Worm (Caenorhabditis elegans) whole organism, young adult: Measurements from ENCODE around the gene Y39B6A.29.

Source experiments
- D2030.7 ChIP-seq: fragments of 200-800 bp; sonication (Bioruptor generic); IDR thresholded peaks from 2 replicates; pipeline ENCODE4 v1.3.6; 2022; ENCODE audit warnings: missing genetic modification reagents, missing genetic modification characterization, missing compliant biosample characterization
- F33H1.4 ChIP-seq: fragments of 200-800 bp; sonication (Bioruptor generic); IDR thresholded peaks from 2 replicates; pipeline ENCODE4 v1.3.6; 2022; ENCODE audit warnings: missing genetic modification reagents, missing genetic modification characterization, missing compliant biosample characterization
- F52B5.7 ChIP-seq: sonication (generic microtip); optimal IDR thresholded peaks from 2 replicates; lab custom pipeline; 2016; ENCODE audit warnings: mild to moderate bottlenecking, missing genetic modification characterization, missing compliant biosample characterization
- K11D2.4 ChIP-seq: fragments of 200-800 bp; sonication (Bioruptor generic); IDR thresholded peaks from 2 replicates; pipeline ENCODE4 v1.3.6; 2022; ENCODE audit warnings: missing genetic modification reagents, missing genetic modification characterization, missing compliant biosample characterization
- K12H6.12 ChIP-seq: fragments of 200-800 bp; sonication (Bioruptor generic); optimal IDR thresholded peaks from 2 replicates; lab custom pipeline; 2018; ENCODE audit warnings: mild to moderate bottlenecking, missing genetic modification characterization, missing compliant biosample characterization
- T07F8.4 ChIP-seq: sonication (generic microtip); optimal IDR thresholded peaks from 2 replicates; lab custom pipeline; 2016; ENCODE audit warnings: mild to moderate bottlenecking, missing genetic modification characterization, moderate library complexity, missing compliant biosample characterization
- T26A5.8 ChIP-seq: sonication (generic microtip); optimal IDR thresholded peaks from 2 replicates; lab custom pipeline; 2016; ENCODE audit warnings: missing genetic modification characterization, missing compliant biosample characterization
- Y53F4B.3 ChIP-seq: fragments of 200-800 bp; sonication (Bioruptor generic); IDR thresholded peaks from 2 replicates; pipeline ENCODE4 v1.3.6; 2022; ENCODE audit warnings: missing genetic modification reagents, missing genetic modification characterization, missing compliant biosample characterization
- Y67H2A.10 ChIP-seq: fragments of 200-800 bp; sonication (Bioruptor generic); conservative IDR thresholded peaks from 2 replicates; pipeline ENCODE4 v1.3.6; 2022; ENCODE audit warnings: missing genetic modification reagents, missing genetic modification characterization, missing compliant biosample characterization
- ZK185.1 ChIP-seq: sonication (generic microtip); optimal IDR thresholded peaks from 2 replicates; lab custom pipeline; 2016; ENCODE audit warnings: mild to moderate bottlenecking, missing genetic modification characterization, missing compliant biosample characterization; ENCODE audit not compliant: poor library complexity, severe bottlenecking
- akir-1 ChIP-seq: fragments of 200-800 bp; sonication (Bioruptor generic); optimal IDR thresholded peaks from 2 replicates; lab custom pipeline; 2018; ENCODE audit warnings: mild to moderate bottlenecking, missing genetic modification characterization, moderate library complexity, missing compliant biosample characterization
- attf-3 ChIP-seq: fragments of 200-800 bp; sonication (Bioruptor generic); conservative IDR thresholded peaks from 2 replicates; pipeline ENCODE4 v1.3.6; 2022; ENCODE audit warnings: missing genetic modification reagents, missing genetic modification characterization, missing compliant biosample characterization
- attf-5 ChIP-seq: fragments of 200-800 bp; sonication (Bioruptor generic); optimal IDR thresholded peaks from 2 replicates; lab custom pipeline; 2018; ENCODE audit warnings: mild to moderate bottlenecking, missing genetic modification characterization, missing compliant biosample characterization
- bed-1 ChIP-seq: fragments of 200-800 bp; sonication (Bioruptor generic); IDR thresholded peaks from 2 replicates; pipeline ENCODE4 v1.3.6; 2022; ENCODE audit warnings: missing genetic modification reagents, missing genetic modification characterization, missing compliant biosample characterization
- ccch-3 ChIP-seq: fragments of 200-800 bp; sonication (Bioruptor generic); optimal IDR thresholded peaks from 2 replicates; lab custom pipeline; 2018; ENCODE audit warnings: mild to moderate bottlenecking, missing genetic modification characterization, missing compliant biosample characterization
- cebp-1 ChIP-seq, 2 experiments: fragments of 200-800 bp in 1 of 2; sonication (Bioruptor generic) in 1 of 2; sonication (generic microtip) in 1 of 2; IDR thresholded peaks in 1 of 2; optimal IDR thresholded peaks in 1 of 2; 2 replicates each; pipeline versions ENCODE4 v1.3.6 to Lab custom; 2017 to 2022; ENCODE audit warnings: missing compliant biosample characterization in 2 of 2, missing genetic modification characterization in 2 of 2, mild to moderate bottlenecking in 1 of 2, missing genetic modification reagents in 1 of 2, moderate library complexity in 1 of 2
- ceh-40 ChIP-seq: fragments of 200-800 bp; sonication (Bioruptor generic); IDR thresholded peaks from 2 replicates; pipeline ENCODE4 v1.3.6; 2022; ENCODE audit warnings: missing genetic modification characterization, missing compliant biosample characterization
- chd-7 ChIP-seq: sonication (generic microtip); optimal IDR thresholded peaks from 2 replicates; lab custom pipeline; 2016; ENCODE audit warnings: mild to moderate bottlenecking, missing genetic modification characterization, moderate library complexity, missing compliant biosample characterization
- die-1 ChIP-seq: sonication (generic microtip); optimal IDR thresholded peaks from 2 replicates; lab custom pipeline; 2016; ENCODE audit warnings: missing genotype, mild to moderate bottlenecking, missing genetic modification characterization, missing compliant biosample characterization
- dpl-1 ChIP-seq: fragments of 150-350 bp; optimal IDR thresholded peaks from 2 replicates; lab custom pipeline; 2014; ENCODE audit warnings: missing biosample characterization, missing genetic modification reagents, missing genetic modification characterization
- egl-18 ChIP-seq: fragments of 200-800 bp; sonication (Bioruptor generic); IDR thresholded peaks from 2 replicates; pipeline ENCODE4 v1.3.6; 2022; ENCODE audit warnings: missing genetic modification reagents, missing genetic modification characterization, missing compliant biosample characterization
- fkh-3 ChIP-seq: sonication (generic microtip); optimal IDR thresholded peaks from 2 replicates; lab custom pipeline; 2016; ENCODE audit warnings: mild to moderate bottlenecking, missing genetic modification characterization, missing compliant biosample characterization
- him-1 ChIP-seq: sonication (generic microtip); optimal IDR thresholded peaks from 2 replicates; lab custom pipeline; 2016; ENCODE audit warnings: missing genotype, missing genetic modification reagents, missing genetic modification characterization, missing compliant biosample characterization
- hmg-1.2 ChIP-seq: fragments of 200-800 bp; sonication (Bioruptor generic); IDR thresholded peaks from 2 replicates; pipeline ENCODE4 v1.3.6; 2022; ENCODE audit warnings: missing genetic modification reagents, missing genetic modification characterization, missing compliant biosample characterization
- hsf-1 ChIP-seq: fragments of 200-800 bp; sonication (Bioruptor generic); IDR thresholded peaks from 2 replicates; pipeline ENCODE4 v1.3.6; 2022; ENCODE audit warnings: missing genetic modification reagents, missing genetic modification characterization, missing compliant biosample characterization
- lin-26 ChIP-seq: fragments of 200-800 bp; sonication (Bioruptor generic); IDR thresholded peaks from 2 replicates; pipeline ENCODE4 v1.3.6; 2022; ENCODE audit warnings: missing genetic modification reagents, missing genetic modification characterization, missing compliant biosample characterization
- madf-3 ChIP-seq: fragments of 200-800 bp; sonication (Bioruptor generic); IDR thresholded peaks from 2 replicates; pipeline ENCODE4 v1.3.6; 2022; ENCODE audit warnings: missing genetic modification reagents, missing genetic modification characterization, missing compliant biosample characterization
- madf-8 ChIP-seq: fragments of 200-800 bp; sonication (Bioruptor generic); conservative IDR thresholded peaks from 2 replicates; pipeline ENCODE4 v1.3.6; 2022; ENCODE audit warnings: missing genetic modification reagents, missing genetic modification characterization, missing compliant biosample characterization
- mcd-1 ChIP-seq: fragments of 200-800 bp; sonication (Bioruptor generic); IDR thresholded peaks from 2 replicates; pipeline ENCODE4 v1.3.6; 2022; ENCODE audit warnings: missing genetic modification reagents, missing genetic modification characterization, missing compliant biosample characterization
- nhr-120 ChIP-seq: fragments of 200-800 bp; sonication (Bioruptor generic); IDR thresholded peaks from 2 replicates; pipeline ENCODE4 v1.3.6; 2022; ENCODE audit warnings: missing genetic modification characterization, missing compliant biosample characterization
- sptf-2 ChIP-seq: fragments of 200-800 bp; sonication (Bioruptor generic); optimal IDR thresholded peaks from 2 replicates; lab custom pipeline; 2018; ENCODE audit warnings: mild to moderate bottlenecking, missing genetic modification characterization, missing compliant biosample characterization
- tbp1 ChIP-seq: fragments of 200-800 bp; sonication (Bioruptor generic); optimal IDR thresholded peaks from 2 replicates; lab custom pipeline; 2018; ENCODE audit warnings: mild to moderate bottlenecking, missing genetic modification characterization, missing compliant biosample characterization
- tbx-9 ChIP-seq: sonication (generic microtip); optimal IDR thresholded peaks from 2 replicates; lab custom pipeline; 2016; ENCODE audit warnings: borderline replicate concordance, missing genetic modification characterization, inconsistent platforms, missing compliant biosample characterization
- xnd-1 ChIP-seq: sonication (generic microtip); optimal IDR thresholded peaks from 2 replicates; lab custom pipeline; 2016; ENCODE audit warnings: missing genotype, missing genetic modification reagents, missing genetic modification characterization, missing compliant biosample characterization
- zfh-2 ChIP-seq: fragments of 200-800 bp; sonication (Bioruptor generic); conservative IDR thresholded peaks from 2 replicates; pipeline ENCODE4 v1.3.6; 2022; ENCODE audit warnings: missing genetic modification reagents, missing genetic modification characterization, missing compliant biosample characterization
- zim-3 ChIP-seq: sonication (generic microtip); optimal IDR thresholded peaks from 2 replicates; lab custom pipeline; 2017; ENCODE audit warnings: mild to moderate bottlenecking, missing genetic modification characterization, moderate library complexity, missing compliant biosample characterization
- ztf-22 ChIP-seq: fragments of 200-800 bp; sonication (Bioruptor generic); optimal IDR thresholded peaks from 2 replicates; lab custom pipeline; 2018; ENCODE audit warnings: mild to moderate bottlenecking, missing genetic modification characterization, moderate library complexity, missing compliant biosample characterization
- ztf-26 ChIP-seq: sonication (generic microtip); optimal IDR thresholded peaks from 2 replicates; lab custom pipeline; 2017; ENCODE audit warnings: missing genetic modification characterization, missing compliant biosample characterization

Gene Y39B6A.29

DNA sequence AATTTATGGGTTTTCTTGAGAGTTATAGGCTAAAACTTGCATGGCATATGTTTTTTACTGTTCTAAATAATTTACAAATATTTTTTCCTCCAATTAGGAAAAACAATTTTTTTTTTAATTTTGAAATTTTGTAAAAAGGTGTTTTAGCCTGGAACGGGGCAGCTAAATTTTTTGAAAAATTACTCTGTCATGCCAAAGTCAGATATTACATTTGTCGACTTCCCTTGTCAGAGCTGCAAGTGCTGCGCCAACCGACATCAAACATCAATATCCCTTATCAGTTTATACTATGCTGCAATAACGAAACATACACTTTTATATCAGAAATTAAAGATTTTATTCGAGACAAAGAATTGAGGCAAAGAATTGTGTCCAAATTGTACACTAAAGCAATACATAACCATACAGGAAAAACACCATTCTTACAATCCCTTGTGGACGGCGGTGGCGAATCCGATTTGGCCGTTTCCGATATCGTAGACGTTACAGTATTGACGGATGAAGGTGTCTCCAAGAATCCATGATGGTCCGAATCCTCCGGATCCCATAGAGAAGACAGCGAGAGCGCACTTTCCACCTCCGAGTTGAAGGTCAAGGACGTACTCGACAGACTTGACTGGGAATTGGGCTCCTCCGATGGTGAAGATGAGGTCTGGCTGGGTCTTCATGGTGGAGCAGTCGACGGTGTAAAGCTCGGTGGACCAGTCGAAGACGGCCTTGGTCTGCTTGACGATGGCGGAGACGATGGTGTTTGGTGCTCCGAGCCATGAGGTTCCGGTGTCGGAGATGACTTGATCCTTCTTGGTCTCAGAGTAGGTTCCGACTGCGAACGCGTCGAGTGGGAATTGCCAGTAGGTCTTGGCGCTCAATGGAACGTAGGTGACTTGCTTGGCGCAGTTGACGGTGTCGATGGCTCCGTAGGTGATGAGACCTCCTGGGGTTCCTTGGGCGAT lies 24.8 kb upstream of the Y39B6A.29 start (continued):
- peak; percentile 70; the same call in 1 of the 2 replicates for TF ChIP-seq zfh-2 (GFP tag; lab: Robert Waterston, UW)
- no peak for TF ChIP-seq chd-7 (tag; lab: Kevin White, UChicago)
- no peak for TF ChIP-seq tbx-9
- no peak for TF ChIP-seq die-1 (tag; lab: Kevin White, UChicago)
- TF ChIP-seq attf-5, result no peak
- TF ChIP-seq dpl-1 (GFP tag; lab: Kevin White, UChicago), result no peak
- no peak for TF ChIP-seq ztf-22 (GFP tag; lab: Kevin White, UChicago)
- TF ChIP-seq K12H6.12 (tag; lab: Kevin White, UChicago), result no peak
- no peak for TF ChIP-seq bed-1 (GFP tag; lab: Robert Waterston, UW)
- TF ChIP-seq him-1 (tag; lab: Kevin White, UChicago), result no peak
- no peak for TF ChIP-seq ZK185.1
- no peak for TF ChIP-seq sptf-2 (GFP tag; lab: Kevin White, UChicago)
- TF ChIP-seq T07F8.4, result no peak
- no peak for TF ChIP-seq attf-3 (GFP tag; lab: Robert Waterston, UW)

DNA sequence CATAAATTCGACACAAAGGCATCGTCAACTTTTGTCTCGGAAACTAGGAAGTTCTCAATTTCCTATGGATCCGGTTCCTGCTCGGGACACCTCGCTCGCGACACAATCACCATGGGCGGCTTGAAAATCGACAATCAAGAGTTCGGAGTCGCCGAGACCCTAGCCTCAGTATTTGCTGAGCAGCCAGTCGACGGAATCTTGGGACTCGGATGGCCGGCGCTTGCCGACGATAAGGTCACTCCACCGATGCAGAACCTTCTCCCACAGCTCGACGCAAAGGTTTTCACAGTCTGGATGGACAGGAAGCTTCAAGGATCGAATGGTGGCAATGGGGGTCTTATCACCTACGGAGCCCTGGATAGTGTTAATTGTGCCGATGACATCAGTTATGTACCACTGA lies 22.9 kb upstream of the Y39B6A.29 start:
- TF ChIP-seq akir-1 (no peak), hsf-1 (GFP tag; lab: Robert Waterston, UW) (no peak), madf-3 (GFP tag; lab: Robert Waterston, UW) (no peak), mcd-1 (GFP tag; lab: Robert Waterston, UW) (0 out of 2 replicates have a peak, but pooled peaks have one; percentile 11), K11D2.4 (GFP tag; lab: Robert Waterston, UW) (no peak), ccch-3 (no peak), fkh-3 (no peak), F33H1.4 (no peak), ceh-40 (no peak), hmg-1.2 (GFP tag; lab: Robert Waterston, UW) (no peak), zfh-2 (GFP tag; lab: Robert Waterston, UW) (peak; percentile 73), nhr-120 (GFP tag; lab: Robert Waterston, UW) (no peak), T26A5.8 (no peak), madf-8 (GFP tag; lab: Robert Waterston, UW) (no peak), F52B5.7 (no peak), zim-3 (no peak), Y53F4B.3 (no peak)
- TF ChIP-seq, all 124 proteins: peak for 2

DNA sequence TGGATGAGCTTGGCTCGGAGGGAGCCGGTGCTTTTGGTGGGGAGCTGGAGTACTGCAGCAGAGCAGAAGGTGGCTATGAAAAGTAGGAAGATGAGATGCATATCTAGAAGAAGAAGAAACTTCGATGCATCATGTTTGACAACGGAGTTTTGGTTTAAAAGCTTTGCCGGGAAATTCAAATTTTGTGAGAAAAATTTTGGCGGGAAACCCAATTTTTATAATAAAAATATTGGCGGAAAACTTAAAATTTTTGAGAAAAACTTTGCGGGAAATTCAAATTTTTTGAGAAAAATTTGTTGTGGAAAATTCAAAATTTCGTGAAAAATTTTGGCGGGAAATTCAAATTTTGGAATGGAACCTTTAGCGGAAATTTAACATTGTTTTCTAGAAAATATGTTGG lies 20.2 kb upstream of the Y39B6A.29 start, which contains the start of gene asp-15:
TSS of gene asp-15 (minus strand) at position 101 of the 400 bp plus-strand sequence.
- no peak for TF ChIP-seq xnd-1
- TF ChIP-seq cebp-1 (GFP tag; IDR thresholded peaks at IDR 0.05; lab: Robert Waterston, UW), result no peak
- TF ChIP-seq cebp-1 (tag; optimal IDR thresholded peaks at IDR 0.05; lab: Kevin White, UChicago), result no peak
- TF ChIP-seq lin-26, result 0 out of 2 replicates have a peak, but pooled peaks have one; percentile 12
- no peak for TF ChIP-seq Y67H2A.10
- no peak for TF ChIP-seq egl-18 (GFP tag; lab: Robert Waterston, UW)
- TF ChIP-seq tbp1 (GFP tag; lab: Kevin White, UChicago), result no peak
- TF ChIP-seq zim-3, result no peak
- TF ChIP-seq D2030.7 (GFP tag; lab: Robert Waterston, UW), result no peak
- TF ChIP-seq ztf-26 (tag; lab: Kevin White, UChicago), result no peak
